Worm (Caenorhabditis elegans): ENCODE measurements around the gene decr-1.2.

decr-1.2 gene

DNA sequence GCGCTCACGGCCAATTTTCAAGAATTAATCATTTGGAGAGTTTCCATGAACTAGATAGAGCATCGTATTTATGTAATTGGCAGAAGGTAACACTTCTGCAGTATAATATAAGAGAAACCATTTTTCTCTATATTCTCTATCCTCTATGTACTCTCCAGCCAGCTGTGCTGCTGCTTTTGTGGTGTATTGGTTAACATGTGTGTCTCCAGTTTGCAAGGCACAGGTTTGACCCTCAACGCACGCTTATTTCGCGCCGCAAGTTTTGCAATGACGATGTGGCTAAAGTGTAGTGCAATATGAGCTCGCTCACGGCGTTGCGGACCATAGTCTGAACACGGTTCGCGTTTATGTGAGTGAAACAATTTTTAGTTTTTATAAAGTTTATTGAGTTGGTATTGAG, 1.6 kb downstream of the decr-1.2 start (continued):
- TF ChIP-seq D2030.7 (GFP tag; IDR thresholded peaks at IDR 0.05) = peak; percentile 42; the same call in 1 of the 2 replicates
- TF ChIP-seq C06A6.2 (GFP tag; conservative IDR thresholded peaks at IDR 0.05) = peak; percentile 65
- no peak for TF ChIP-seq unc-130 (GFP tag; optimal IDR thresholded peaks at IDR 0.05)
- TF ChIP-seq lin-54 (GFP tag; optimal IDR thresholded peaks at IDR 0.05) = no peak
- TF ChIP-seq somi-1 (GFP tag; optimal IDR thresholded peaks at IDR 0.05) = peak; percentile 70
- peak; percentile 21 for TF ChIP-seq tbx-9 (tag; optimal IDR thresholded peaks at IDR 0.05; ENCODE audit: borderline replicate concordance)
- TF ChIP-seq dox-1 (GFP tag; IDR thresholded peaks at IDR 0.05) = no peak
- no peak for TF ChIP-seq F39B2.1 (GFP tag; IDR thresholded peaks at IDR 0.05)
- 0 out of 2 replicates have a peak, but pooled peaks have one; percentile 41 for TF ChIP-seq rcor-1 (GFP tag; IDR thresholded peaks at IDR 0.05)
- peak; percentile 90 for TF ChIP-seq B0261.1 (tag; optimal IDR thresholded peaks at IDR 0.05)
- no peak for TF ChIP-seq F55B11.4 (tag; optimal IDR thresholded peaks at IDR 0.05; ENCODE audit: borderline replicate concordance, insufficient read depth)
- TF ChIP-seq let-607 (tag; optimal IDR thresholded peaks at IDR 0.05) = peak; percentile 62 to 70
- no peak for TF ChIP-seq let-526 (GFP tag; IDR thresholded peaks at IDR 0.05)
- TF ChIP-seq die-1 (tag; optimal IDR thresholded peaks at IDR 0.05) = peak; percentile 96
- peak; percentile 91 for TF ChIP-seq Y56A3A.18 (GFP tag; IDR thresholded peaks at IDR 0.05)
- TF ChIP-seq hlh-26 (GFP tag; conservative IDR thresholded peaks at IDR 0.05) = no peak
- TF ChIP-seq snpc-1.3 (tag; optimal IDR thresholded peaks at IDR 0.05; ENCODE audit: insufficient read depth) = no peak
- TF ChIP-seq Y53G8AR.9 (GFP tag; conservative IDR thresholded peaks at IDR 0.05) = peak; percentile 90
- TF ChIP-seq madf-6 (GFP tag; IDR thresholded peaks at IDR 0.05) = no peak
- TF ChIP-seq F22D6.2 (tag; optimal IDR thresholded peaks at IDR 0.05) = no peak
- TF ChIP-seq rec-8 (tag; optimal IDR thresholded peaks at IDR 0.05) = peak; percentile 48 to 93
- TF ChIP-seq nfya-1 (tag; optimal IDR thresholded peaks at IDR 0.05; ENCODE audit: borderline replicate concordance, insufficient read depth) = no peak
- peak; percentile 23 for TF ChIP-seq mel-28 (tag; optimal IDR thresholded peaks at IDR 0.05; ENCODE audit: borderline replicate concordance)
- no peak for TF ChIP-seq lsl-1 (GFP tag; optimal IDR thresholded peaks at IDR 0.05)
- 0 out of 2 replicates have a peak, but pooled peaks have one; percentile 35 for TF ChIP-seq nfya-2 (GFP tag; IDR thresholded peaks at IDR 0.05)
- TF ChIP-seq lin-40 (tag; optimal IDR thresholded peaks at IDR 0.05) = no peak
- TF ChIP-seq hmg-1.2 (GFP tag; IDR thresholded peaks at IDR 0.05) = peak; percentile 76; the same call in 1 of the 2 replicates
- peak; percentile 71 for TF ChIP-seq F10E7.11 (tag; optimal IDR thresholded peaks at IDR 0.05)
- TF ChIP-seq chd-7 (tag; optimal IDR thresholded peaks at IDR 0.05) = no peak
- TF ChIP-seq ztf-26 (tag; optimal IDR thresholded peaks at IDR 0.05) = peak; percentile 62

DNA sequence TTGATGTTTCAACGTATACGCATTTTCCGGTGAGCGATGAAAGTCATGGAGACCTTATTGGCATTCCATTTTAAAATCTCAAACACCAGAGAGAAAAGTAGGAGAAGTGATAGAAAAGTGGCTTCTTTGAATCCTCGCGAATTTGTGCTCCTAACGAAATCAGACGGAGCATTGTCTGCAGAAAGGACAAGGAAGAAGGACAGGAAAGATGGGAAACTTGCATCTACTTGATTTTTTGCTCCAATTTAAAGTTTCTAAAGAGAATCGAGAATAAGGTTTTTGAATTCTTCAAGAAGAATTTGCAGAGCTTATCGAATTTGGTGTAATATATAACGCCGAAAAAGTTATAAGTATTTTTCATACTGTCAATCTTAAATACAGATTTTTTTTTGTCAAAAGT, 5.7 kb downstream of the decr-1.2 start:
- no peak for TF ChIP-seq hlh-12 (tag; optimal IDR thresholded peaks at IDR 0.05)
- no peak for TF ChIP-seq snpc-3.4 (tag; optimal IDR thresholded peaks at IDR 0.05)
- TF ChIP-seq somi-1 (GFP tag; optimal IDR thresholded peaks at IDR 0.05) = no peak
- no peak for TF ChIP-seq F55B11.4 (tag; optimal IDR thresholded peaks at IDR 0.05; ENCODE audit: borderline replicate concordance, insufficient read depth)
- no peak for TF ChIP-seq B0261.1 (tag; optimal IDR thresholded peaks at IDR 0.05)
- TF ChIP-seq hrde-1 (tag; optimal IDR thresholded peaks at IDR 0.05; ENCODE audit: borderline replicate concordance) = no peak
- TF ChIP-seq mel-28 (tag; optimal IDR thresholded peaks at IDR 0.05; ENCODE audit: borderline replicate concordance) = no peak
- no peak for TF ChIP-seq ztf-18 (tag; optimal IDR thresholded peaks at IDR 0.05)
- TF ChIP-seq Y79H2A.3 (GFP tag; conservative IDR thresholded peaks at IDR 0.05) = no peak
- TF ChIP-seq nhr-27 (tag; optimal IDR thresholded peaks at IDR 0.05) = no peak
- no peak for TF ChIP-seq ztf-6 (GFP tag; IDR thresholded peaks at IDR 0.05)
- TF ChIP-seq mes-4 (tag; optimal IDR thresholded peaks at IDR 0.05) = no peak
- TF ChIP-seq chd-7 (tag; optimal IDR thresholded peaks at IDR 0.05) = no peak
- TF ChIP-seq F39B2.1 (GFP tag; IDR thresholded peaks at IDR 0.05) = no peak
- no peak for TF ChIP-seq nhr-80 (tag; optimal IDR thresholded peaks at IDR 0.05)
- no peak for TF ChIP-seq ztf-26 (tag; optimal IDR thresholded peaks at IDR 0.05)
- TF ChIP-seq snpc-4 (GFP tag; optimal IDR thresholded peaks at IDR 0.05) = no peak
- no peak for TF ChIP-seq snpc-4 (tag; optimal IDR thresholded peaks at IDR 0.05)

Measured in whole organism, young adult.